Fruit fly (Drosophila melanogaster): Measurements from ENCODE around the gene Usp7.

Usp7 gene

DNA sequence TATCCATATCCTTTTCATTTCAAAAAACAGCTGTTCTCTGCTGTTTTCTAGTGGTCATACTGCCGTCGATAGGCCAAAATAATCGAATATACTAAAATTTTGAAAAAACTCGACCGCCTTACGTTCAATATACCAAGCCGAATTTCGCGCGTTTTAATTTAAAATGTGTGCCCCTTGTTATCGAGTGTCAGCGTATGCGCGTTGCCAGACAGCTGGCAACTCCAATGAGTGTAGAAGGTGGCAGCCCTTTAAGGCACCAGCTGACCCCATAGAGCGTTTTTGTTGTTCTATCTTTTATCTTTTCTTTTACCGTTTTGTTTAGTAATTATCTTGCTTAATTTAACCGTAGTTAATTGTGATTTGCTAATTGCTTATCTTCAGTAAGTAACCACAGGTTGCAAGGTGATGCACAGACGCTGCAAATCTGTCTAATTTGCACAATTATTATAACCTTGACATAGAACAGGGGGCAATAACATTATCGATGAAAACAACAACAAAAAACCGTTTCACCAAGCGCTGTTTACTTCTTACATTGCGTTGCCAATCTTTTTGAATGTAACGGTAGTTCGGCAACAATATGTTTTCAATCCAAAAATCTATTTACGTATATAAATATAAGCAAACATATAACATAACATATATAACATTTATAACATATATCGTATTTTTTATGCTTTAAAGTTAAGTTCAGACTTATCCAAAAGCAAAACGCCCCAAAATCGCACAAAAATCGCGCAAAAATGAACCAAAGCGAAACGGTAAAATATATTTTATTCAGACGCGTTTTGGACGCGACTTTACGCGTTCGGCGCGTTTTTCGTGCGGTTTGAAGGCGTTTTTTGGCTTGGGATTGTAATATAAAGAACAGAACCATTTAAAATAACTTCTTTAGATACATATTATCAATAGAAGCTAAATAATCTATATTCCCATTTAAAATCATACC, 16.4 kb downstream of the Usp7 start, which contains the start of the genes CG1492 and regucalcin (continued):
- no peak for TF ChIP-seq Eip74EF (GFP tag; optimal IDR thresholded peaks at IDR 0.05)
- TF ChIP-seq CG14860 (GFP tag; IDR thresholded peaks at IDR 0.05; ENCODE audit: partially characterized antibody), result 0 out of 3 replicates have a peak, but pooled peaks have one; percentile 36
- TF ChIP-seq CG6854 (GFP tag; optimal IDR thresholded peaks at IDR 0.05), result no peak
- TF ChIP-seq pita (GFP tag; optimal IDR thresholded peaks at IDR 0.05), result no peak
- peak; percentile 83 for TF ChIP-seq CG4360 (GFP tag; IDR thresholded peaks at IDR 0.05)
- no peak for TF ChIP-seq fd64A (GFP tag; optimal IDR thresholded peaks at IDR 0.05)
- no peak for TF ChIP-seq rib (GFP tag; IDR thresholded peaks at IDR 0.05)
- no peak for TF ChIP-seq Ets65A (GFP tag)
- TF ChIP-seq CG13287 (GFP tag; IDR thresholded peaks at IDR 0.05; ENCODE audit: partially characterized antibody), result peak; percentile 59
- no peak for TF ChIP-seq CG9215 (GFP tag; IDR thresholded peaks at IDR 0.05)
- TF ChIP-seq pb (GFP tag; optimal IDR thresholded peaks at IDR 0.05), result no peak
- no peak for TF ChIP-seq B-H2 (GFP tag; optimal IDR thresholded peaks at IDR 0.05)
- no peak for TF ChIP-seq Atf6 (GFP tag; IDR thresholded peaks at IDR 0.05)
- TF ChIP-seq sug (tag; optimal IDR thresholded peaks at IDR 0.05), result peak; percentile 56
- TF ChIP-seq Dad (GFP tag; optimal IDR thresholded peaks at IDR 0.05), result peak; percentile 9
- peak; percentile 32 for TF ChIP-seq CG8290 (GFP tag; optimal IDR thresholded peaks at IDR 0.05)
- TF ChIP-seq CG8290 (tag; optimal IDR thresholded peaks at IDR 0.05), result peak in 1 of 2 experiments; percentile 14
- no peak for TF ChIP-seq repo (GFP tag; optimal IDR thresholded peaks at IDR 0.05)
- no peak for TF ChIP-seq Lim3 (GFP tag; IDR thresholded peaks at IDR 0.05)
- TF ChIP-seq tll (GFP tag; optimal IDR thresholded peaks at IDR 0.05), result peak in 1 of 2 experiments; percentile 37
- no peak for TF ChIP-seq zen (tag; optimal IDR thresholded peaks at IDR 0.05)
- no peak for TF ChIP-seq Nf-YB (GFP tag; optimal IDR thresholded peaks at IDR 0.05)
- peak; percentile 10 for TF ChIP-seq Nf-YC (tag; optimal IDR thresholded peaks at IDR 0.05)
- TF ChIP-seq Chrac-16 (GFP tag; optimal IDR thresholded peaks at IDR 0.05), result no peak
- TF ChIP-seq CG11093 (GFP tag; IDR thresholded peaks at IDR 0.05), result no peak
- no peak for TF ChIP-seq luna (GFP tag; optimal IDR thresholded peaks at IDR 0.05)
- TF ChIP-seq Hr78 (GFP tag; optimal IDR thresholded peaks at IDR 0.05), result peak in 1 of 2 experiments; percentile 97
- peak; percentile 45; the same call in 1 of the 2 replicates for TF ChIP-seq amos (GFP tag; IDR thresholded peaks at IDR 0.05; ENCODE audit: partially characterized antibody)
- no peak for TF ChIP-seq run (tag; optimal IDR thresholded peaks at IDR 0.05)
- TF ChIP-seq CG17612 (GFP tag; IDR thresholded peaks at IDR 0.05), result no peak
- peak; percentile 39 for TF ChIP-seq Ets97D (GFP tag; optimal IDR thresholded peaks at IDR 0.05)
- no peak for TF ChIP-seq CG13624 (GFP tag; optimal IDR thresholded peaks at IDR 0.05)
- TF ChIP-seq GATAe (GFP tag; conservative IDR thresholded peaks at IDR 0.05), result no peak

dm6 chrX:12007593-12007992, 21.2 kb downstream of the Usp7 start:
- no peak for TF ChIP-seq Asciz (GFP tag; optimal IDR thresholded peaks at IDR 0.05)
- TF ChIP-seq Hsf (GFP tag; optimal IDR thresholded peaks at IDR 0.05), result no peak
- peak; percentile 15 for TF ChIP-seq grn (GFP tag; optimal IDR thresholded peaks at IDR 0.05)
- TF ChIP-seq yki (optimal IDR thresholded peaks at IDR 0.05), result peak; percentile 44
- TF ChIP-seq gcm (GFP tag; optimal IDR thresholded peaks at IDR 0.05), result no peak
- peak; percentile 71 to 77 for TF ChIP-seq Trl (optimal IDR thresholded peaks at IDR 0.05)
- TF ChIP-seq Trl (GFP tag; optimal IDR thresholded peaks at IDR 0.05), result no peak
- TF ChIP-seq CG15269 (tag; optimal IDR thresholded peaks at IDR 0.05), result no peak
- no peak for TF ChIP-seq CG7357 (GFP tag; IDR thresholded peaks at IDR 0.05)
- TF ChIP-seq tio (GFP tag; optimal IDR thresholded peaks at IDR 0.05), result no peak
- no peak for TF ChIP-seq nom (GFP tag; optimal IDR thresholded peaks at IDR 0.05)
- TF ChIP-seq sd (tag; optimal IDR thresholded peaks at IDR 0.05), result peak; percentile 92
- TF ChIP-seq CG7786 (GFP tag; optimal IDR thresholded peaks at IDR 0.05), result no peak
- TF ChIP-seq CG12769 (tag; optimal IDR thresholded peaks at IDR 0.05), result peak; percentile 77
- no peak for TF ChIP-seq fru (optimal IDR thresholded peaks at IDR 0.05)
- peak; percentile 28 for TF ChIP-seq sens (GFP tag)
- no peak for TF ChIP-seq Doc2 (GFP tag; IDR thresholded peaks at IDR 0.05)
- no peak for TF ChIP-seq CG12071 (GFP tag; optimal IDR thresholded peaks at IDR 0.05)
- TF ChIP-seq CG1832 (GFP tag; optimal IDR thresholded peaks at IDR 0.05), result peak; percentile 60
